Worm (Caenorhabditis elegans) whole organism, L4 larva: ENCODE results near the gene ZK622.1.

Experiments used
- F10B5.3 ChIP-seq: sonication (generic microtip); optimal IDR thresholded peaks from 2 replicates; lab custom pipeline; 2016; ENCODE audit warnings: mild to moderate bottlenecking, missing genetic modification characterization, missing compliant biosample characterization
- F44E2.7 ChIP-seq: fragments of 200-800 bp; sonication (Bioruptor generic); IDR thresholded peaks from 2 replicates; pipeline ENCODE4 v2.1.2; 2022; ENCODE audit warnings: missing genetic modification characterization, missing compliant biosample characterization
- T20F7.1 ChIP-seq: fragments of 200-800 bp; sonication (Bioruptor generic); optimal IDR thresholded peaks from 2 replicates; lab custom pipeline; 2018; ENCODE audit warnings: mild to moderate bottlenecking, missing genetic modification characterization, missing compliant biosample characterization
- T26A8.4 ChIP-seq: fragments of 200-800 bp; sonication (Bioruptor generic); IDR thresholded peaks from 2 replicates; pipeline ENCODE4 v1.3.6; 2022; ENCODE audit warnings: missing genetic modification characterization, missing compliant biosample characterization
- Y105C5A.15 ChIP-seq: fragments of 200-800 bp; sonication (Bioruptor generic); IDR thresholded peaks from 2 replicates; pipeline ENCODE4 v1.3.6; 2022; ENCODE audit warnings: missing genetic modification characterization, missing compliant biosample characterization
- Y48G9A.11 ChIP-seq: fragments of 200-800 bp; sonication (Bioruptor generic); IDR thresholded peaks from 2 replicates; pipeline ENCODE4 v1.3.6; 2022; ENCODE audit warnings: missing genetic modification reagents, missing genetic modification characterization, missing compliant biosample characterization
- Y5F2A.4 ChIP-seq: fragments of 200-800 bp; sonication (Bioruptor generic); optimal IDR thresholded peaks from 2 replicates; lab custom pipeline; 2018; ENCODE audit warnings: mild to moderate bottlenecking, missing genetic modification characterization, missing compliant biosample characterization
- Y75B8A.6 ChIP-seq: fragments of 200-800 bp; sonication (Bioruptor generic); IDR thresholded peaks from 2 replicates; pipeline ENCODE4 v1.3.6; 2022; ENCODE audit warnings: missing genetic modification reagents, missing genetic modification characterization, missing compliant biosample characterization
- ZK337.2 ChIP-seq: fragments of 200-800 bp; sonication (Bioruptor generic); IDR thresholded peaks from 2 replicates; pipeline ENCODE4 v1.3.6; 2022; ENCODE audit warnings: missing genetic modification reagents, missing genetic modification characterization, missing compliant biosample characterization
- ZK546.5 ChIP-seq, 2 experiments: sonication (generic microtip); optimal IDR thresholded peaks; 2 replicates each; lab custom pipeline; 2017; ENCODE audit warnings: missing biosample characterization in 2 of 2, missing genetic modification characterization in 2 of 2
- aly-2 ChIP-seq: sonication (generic microtip); optimal IDR thresholded peaks from 2 replicates; lab custom pipeline; 2018; ENCODE audit warnings: missing biosample characterization, missing genetic modification characterization
- ama-1 ChIP-seq: fragments of 150-350 bp; optimal IDR thresholded peaks from 2 replicates; lab custom pipeline; 2014; ENCODE audit warnings: inconsistent platforms, mixed read lengths
- attf-4 ChIP-seq: sonication (generic microtip); optimal IDR thresholded peaks from 3 replicates; lab custom pipeline; 2017; ENCODE audit warnings: missing biosample characterization, missing genetic modification characterization
- ceh-32 ChIP-seq: sonication (generic microtip); optimal IDR thresholded peaks from 2 replicates; lab custom pipeline; 2016; ENCODE audit warnings: mild to moderate bottlenecking, missing genetic modification characterization, missing compliant biosample characterization; ENCODE audit not compliant: poor library complexity
- ceh-44 ChIP-seq: fragments of 200-800 bp; sonication (Bioruptor generic); IDR thresholded peaks from 2 replicates; pipeline ENCODE4 v1.3.6; 2022; ENCODE audit warnings: missing genetic modification reagents, missing genetic modification characterization, missing compliant biosample characterization
- ceh-62 ChIP-seq: sonication (generic microtip); optimal IDR thresholded peaks from 2 replicates; lab custom pipeline; 2017; ENCODE audit warnings: missing biosample characterization, missing genetic modification characterization
- ces-1 ChIP-seq: fragments of 150-350 bp; sonication (generic microtip); optimal IDR thresholded peaks from 4 replicates; lab custom pipeline; 2014; ENCODE audit warnings: missing biosample characterization, missing genetic modification reagents, missing genetic modification characterization
- cey-2 ChIP-seq: sonication (generic microtip); optimal IDR thresholded peaks from 3 replicates; lab custom pipeline; 2017; ENCODE audit warnings: missing genetic modification characterization, mild to moderate bottlenecking, missing compliant biosample characterization, antibody characterized with exemption, borderline replicate concordance; ENCODE audit not compliant: insufficient read depth
- daf-12 ChIP-seq: fragments of 150-350 bp; optimal IDR thresholded peaks from 2 replicates; lab custom pipeline; 2014; ENCODE audit warnings: missing biosample characterization, missing genetic modification reagents, missing genetic modification characterization
- dmd-6 ChIP-seq: fragments of 200-800 bp; sonication (Bioruptor generic); IDR thresholded peaks from 2 replicates; pipeline ENCODE4 v1.3.6; 2022; ENCODE audit warnings: missing genetic modification reagents, missing genetic modification characterization, missing compliant biosample characterization
- dmd-8 ChIP-seq: fragments of 200-800 bp; sonication (Bioruptor generic); IDR thresholded peaks from 2 replicates; pipeline ENCODE4 v1.3.6; 2022; ENCODE audit warnings: missing genetic modification characterization, missing compliant biosample characterization
- dmd-9 ChIP-seq: fragments of 200-800 bp; sonication (Bioruptor generic); IDR thresholded peaks from 2 replicates; pipeline ENCODE4 v1.3.6; 2022; ENCODE audit warnings: missing genetic modification reagents, missing genetic modification characterization, missing compliant biosample characterization
- dpl-1 ChIP-seq: fragments of 150-350 bp; optimal IDR thresholded peaks from 2 replicates; lab custom pipeline; 2014; ENCODE audit warnings: missing biosample characterization, missing genetic modification reagents, missing genetic modification characterization
- egl-27 ChIP-seq: sonication (generic microtip); optimal IDR thresholded peaks from 3 replicates; lab custom pipeline; 2017; ENCODE audit warnings: missing biosample characterization, missing genetic modification reagents, missing genetic modification characterization
- gei-8 ChIP-seq: fragments of 200-800 bp; sonication (Bioruptor generic); optimal IDR thresholded peaks from 2 replicates; lab custom pipeline; 2018; ENCODE audit warnings: mild to moderate bottlenecking, missing genetic modification characterization, missing compliant biosample characterization
- hlh-11 ChIP-seq: fragments of 200-800 bp; sonication (Bioruptor generic); optimal IDR thresholded peaks from 2 replicates; lab custom pipeline; 2018; ENCODE audit warnings: mild to moderate bottlenecking, missing genetic modification characterization, missing compliant biosample characterization
- hmg-1.1 ChIP-seq: fragments of 200-800 bp; sonication (Bioruptor generic); IDR thresholded peaks from 2 replicates; pipeline ENCODE4 v1.3.6; 2022; ENCODE audit warnings: missing genetic modification reagents, missing genetic modification characterization, missing compliant biosample characterization
- lin-38 ChIP-seq: fragments of 200-800 bp; sonication (Bioruptor generic); IDR thresholded peaks from 2 replicates; pipeline ENCODE4 v1.3.6; 2022; ENCODE audit warnings: missing genetic modification reagents, missing genetic modification characterization, missing compliant biosample characterization
- lin-39 ChIP-seq: fragments of 150-350 bp; optimal IDR thresholded peaks from 2 replicates; lab custom pipeline; 2014; ENCODE audit warnings: missing biosample characterization, missing genetic modification reagents, missing genetic modification characterization
- lir-3 ChIP-seq: sonication (generic microtip); optimal IDR thresholded peaks from 2 replicates; lab custom pipeline; 2016; ENCODE audit warnings: mild to moderate bottlenecking, missing genetic modification characterization, missing compliant biosample characterization
- madf-5 ChIP-seq, 2 experiments: fragments of 200-800 bp; sonication (Bioruptor generic); IDR thresholded peaks; 2 replicates each; pipeline ENCODE4 v1.3.6; 2022; ENCODE audit warnings: missing compliant biosample characterization in 2 of 2, missing genetic modification characterization in 2 of 2
- madf-9 ChIP-seq: fragments of 200-800 bp; sonication (Bioruptor generic); conservative IDR thresholded peaks from 2 replicates; pipeline ENCODE4 v1.3.6; 2022; ENCODE audit warnings: missing genetic modification reagents, missing genetic modification characterization, missing compliant biosample characterization
- mdl-1 ChIP-seq, 2 experiments: fragments of 150-350 bp in 1 of 2; sonication (generic microtip) in 1 of 2; optimal IDR thresholded peaks; 2 replicates each; lab custom pipeline; 2014 to 2017; ENCODE audit warnings: missing biosample characterization in 2 of 2, missing genetic modification characterization in 2 of 2
- mep-1 ChIP-seq: fragments of 150-350 bp; sonication (generic microtip); optimal IDR thresholded peaks from 3 replicates; lab custom pipeline; 2014; ENCODE audit warnings: missing biosample characterization, missing genetic modification characterization
- mes-2 ChIP-seq: sonication (generic microtip); optimal IDR thresholded peaks from 2 replicates; lab custom pipeline; 2016; ENCODE audit warnings: missing genotype, mild to moderate bottlenecking, missing genetic modification characterization, missing compliant biosample characterization; ENCODE audit not compliant: poor library complexity, severe bottlenecking
- mxl-2 ChIP-seq: fragments of 200-800 bp; sonication (Bioruptor generic); conservative IDR thresholded peaks from 2 replicates; pipeline ENCODE4 v1.3.6; 2022; ENCODE audit warnings: missing genetic modification reagents, missing genetic modification characterization, missing compliant biosample characterization
- nhr-11 ChIP-seq: fragments of 150-350 bp; optimal IDR thresholded peaks from 2 replicates; lab custom pipeline; 2014; ENCODE audit warnings: missing biosample characterization, missing genetic modification characterization
- nhr-111 ChIP-seq: fragments of 200-800 bp; sonication (Bioruptor generic); optimal IDR thresholded peaks from 2 replicates; lab custom pipeline; 2018; ENCODE audit warnings: mild to moderate bottlenecking, missing genetic modification characterization, missing compliant biosample characterization
- nhr-41 ChIP-seq: fragments of 200-800 bp; sonication (Bioruptor generic); IDR thresholded peaks from 2 replicates; pipeline ENCODE4 v1.3.6; 2022; ENCODE audit warnings: missing genetic modification reagents, missing genetic modification characterization, missing compliant biosample characterization
- nhr-48 ChIP-seq: sonication (generic microtip); optimal IDR thresholded peaks from 2 replicates; lab custom pipeline; 2016; ENCODE audit warnings: mild to moderate bottlenecking, missing genetic modification characterization, missing compliant biosample characterization
- nhr-77 ChIP-seq: fragments of 150-350 bp; optimal IDR thresholded peaks from 2 replicates; lab custom pipeline; 2014; ENCODE audit warnings: missing biosample characterization, missing genetic modification characterization
- pha-4 ChIP-seq, 2 experiments: fragments of 150-350 bp in 1 of 2; fragments of 200-800 bp in 1 of 2; sonication (Bioruptor generic) in 1 of 2; IDR thresholded peaks in 1 of 2; optimal IDR thresholded peaks in 1 of 2; 2 replicates each; pipeline versions ENCODE4 v1.3.6 to Lab custom; 2014 to 2022; ENCODE audit warnings: missing genetic modification characterization in 2 of 2, missing genetic modification reagents in 2 of 2, missing biosample characterization in 1 of 2, missing compliant biosample characterization in 1 of 2
- pqm-1 ChIP-seq: sonication (generic microtip); optimal IDR thresholded peaks from 2 replicates; lab custom pipeline; 2017; ENCODE audit warnings: missing biosample characterization, missing genetic modification characterization
- saeg-2 ChIP-seq: fragments of 200-800 bp; sonication (Bioruptor generic); IDR thresholded peaks from 2 replicates; pipeline ENCODE4 v1.3.6; 2022; ENCODE audit warnings: missing genetic modification reagents, missing genetic modification characterization, missing compliant biosample characterization
- sdz-12 ChIP-seq: fragments of 200-800 bp; sonication (Bioruptor generic); optimal IDR thresholded peaks from 2 replicates; lab custom pipeline; 2018; ENCODE audit warnings: mild to moderate bottlenecking, missing genetic modification characterization, missing compliant biosample characterization
- snpc-4 ChIP-seq: fragments of 150-350 bp; optimal IDR thresholded peaks from 2 replicates; lab custom pipeline; 2014; ENCODE audit warnings: missing biosample characterization, missing genetic modification characterization
- tag-97 ChIP-seq: fragments of 200-800 bp; sonication (Bioruptor generic); IDR thresholded peaks from 2 replicates; pipeline ENCODE4 v1.3.6; 2022; ENCODE audit warnings: missing genetic modification characterization, missing compliant biosample characterization
- tra-1 ChIP-seq: fragments of 200-800 bp; sonication (Bioruptor generic); IDR thresholded peaks from 2 replicates; pipeline ENCODE4 v1.3.6; 2022; ENCODE audit warnings: missing genetic modification reagents, missing genetic modification characterization, missing compliant biosample characterization
- unc-39 ChIP-seq: sonication (generic microtip); optimal IDR thresholded peaks from 2 replicates; lab custom pipeline; 2017; ENCODE audit warnings: missing biosample characterization, missing genetic modification characterization
- zfp-2 ChIP-seq: sonication (generic microtip); optimal IDR thresholded peaks from 2 replicates; lab custom pipeline; 2016; ENCODE audit warnings: mild to moderate bottlenecking, missing genetic modification characterization, missing compliant biosample characterization
- zip-2 ChIP-seq: fragments of 150-350 bp; optimal IDR thresholded peaks from 2 replicates; lab custom pipeline; 2014; ENCODE audit warnings: missing biosample characterization, missing genetic modification characterization
- ztf-7 ChIP-seq: fragments of 150-350 bp; optimal IDR thresholded peaks from 2 replicates; lab custom pipeline; 2014; ENCODE audit warnings: missing biosample characterization, missing genetic modification characterization

The ZK622.1 gene

DNA sequence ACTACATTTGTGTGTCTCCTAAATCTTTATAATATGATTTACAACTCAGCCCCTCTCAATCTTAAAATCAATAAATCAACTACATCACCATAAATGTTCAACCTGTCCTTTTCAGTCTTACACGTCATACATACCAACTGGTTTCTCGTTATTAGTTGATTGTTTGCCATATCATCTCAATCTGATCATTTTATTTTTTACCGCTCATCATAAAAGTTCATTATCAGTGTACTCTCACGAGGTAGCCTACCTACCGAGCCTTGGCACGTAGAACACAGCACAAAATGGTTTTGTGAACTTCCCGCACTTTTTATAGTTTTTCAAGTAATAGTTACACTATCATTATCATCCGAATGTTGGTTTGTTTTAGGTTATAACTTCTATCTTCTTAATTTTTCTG is 12.5 kb upstream of the ZK622.1 start (continued):
- TF ChIP-seq gei-8 (GFP tag; lab: Kevin White, UChicago) (no peak), tra-1 (peak; percentile 4; the same call in 1 of the 2 replicates), attf-4 (tag; lab: Kevin White, UChicago) (no peak), mdl-1 (tag; optimal IDR thresholded peaks at IDR 0.05; lab: Kevin White, UChicago) (peak in 1 of 2 experiments; percentile 46), nhr-11 (no peak), nhr-77 (tag; lab: Kevin White, UChicago) (no peak), pqm-1 (tag; lab: Kevin White, UChicago) (peak; percentile 69), ces-1 (GFP tag; lab: Kevin White, UChicago) (no peak), daf-12 (tag; lab: Kevin White, UChicago) (no peak), hmg-1.1 (no peak), zfp-2 (no peak), Y5F2A.4 (GFP tag; lab: Kevin White, UChicago) (no peak), lir-3 (tag; lab: Kevin White, UChicago) (no peak), dmd-9 (GFP tag; lab: Robert Waterston, UW) (no peak), unc-39 (tag; lab: Kevin White, UChicago) (no peak), Y75B8A.6 (GFP tag; lab: Robert Waterston, UW) (no peak), Y105C5A.15 (GFP tag; lab: Robert Waterston, UW) (no peak), dmd-6 (GFP tag; lab: Robert Waterston, UW) (peak; percentile 63), F10B5.3 (no peak), lin-39 (tag; lab: Kevin White, UChicago) (no peak), mes-2 (tag; lab: Kevin White, UChicago) (peak; percentile 29), ama-1 (lab: Kevin White, UChicago) (no peak), Y48G9A.11 (GFP tag; lab: Robert Waterston, UW) (no peak), ZK337.2 (GFP tag; lab: Robert Waterston, UW) (no peak), T20F7.1 (GFP tag; lab: Kevin White, UChicago) (no peak), nhr-111 (no peak), ZK546.5 (tag; optimal IDR thresholded peaks at IDR 0.05; lab: Kevin White, UChicago) (no peak), ceh-32 (tag; lab: Kevin White, UChicago) (no peak), F44E2.7 (GFP tag; lab: Robert Waterston, UW) (no peak), ceh-44 (no peak), pha-4 (GFP tag; IDR thresholded peaks at IDR 0.05; lab: Robert Waterston, UW) (no peak), pha-4 (tag; optimal IDR thresholded peaks at IDR 0.05; lab: Kevin White, UChicago) (no peak), mxl-2 (GFP tag; lab: Robert Waterston, UW) (no peak), hlh-11 (tag; lab: Kevin White, UChicago) (peak; percentile 73), nhr-48 (tag; lab: Kevin White, UChicago) (peak; percentile 3), snpc-4 (no peak), sdz-12 (GFP tag; lab: Kevin White, UChicago) (no peak), madf-5 (GFP tag; IDR thresholded peaks at IDR 0.05; lab: Robert Waterston, UW) (no peak), mep-1 (tag; lab: Kevin White, UChicago) (peak; percentile 58), ztf-7 (tag; lab: Kevin White, UChicago) (no peak), zip-2 (no peak), madf-9 (no peak), cey-2 (tag; lab: Kevin White, UChicago) (no peak), ceh-62 (tag; lab: Kevin White, UChicago) (no peak), tag-97 (no peak), dmd-8 (GFP tag; lab: Robert Waterston, UW) (no peak), lin-38 (GFP tag; lab: Robert Waterston, UW) (no peak), egl-27 (no peak), T26A8.4 (no peak), nhr-41 (GFP tag; lab: Robert Waterston, UW) (no peak), dpl-1 (GFP tag; lab: Kevin White, UChicago) (no peak), aly-2 (tag; lab: Kevin White, UChicago) (no peak), saeg-2 (GFP tag; lab: Robert Waterston, UW) (no peak)
